Fruit fly (Drosophila melanogaster) S2 (cell line): Measurements from ENCODE around the gene AspRS-m.

Experiments
- CG8478 ChIP-seq: fragments of >200 bp; optimal IDR thresholded peaks from 2 replicates; lab custom pipeline; 2018
- CTCF ChIP-seq, 2 experiments: fragments of >200 bp; optimal IDR thresholded peaks; 2 replicates each; lab custom pipeline; 2018

DNA sequence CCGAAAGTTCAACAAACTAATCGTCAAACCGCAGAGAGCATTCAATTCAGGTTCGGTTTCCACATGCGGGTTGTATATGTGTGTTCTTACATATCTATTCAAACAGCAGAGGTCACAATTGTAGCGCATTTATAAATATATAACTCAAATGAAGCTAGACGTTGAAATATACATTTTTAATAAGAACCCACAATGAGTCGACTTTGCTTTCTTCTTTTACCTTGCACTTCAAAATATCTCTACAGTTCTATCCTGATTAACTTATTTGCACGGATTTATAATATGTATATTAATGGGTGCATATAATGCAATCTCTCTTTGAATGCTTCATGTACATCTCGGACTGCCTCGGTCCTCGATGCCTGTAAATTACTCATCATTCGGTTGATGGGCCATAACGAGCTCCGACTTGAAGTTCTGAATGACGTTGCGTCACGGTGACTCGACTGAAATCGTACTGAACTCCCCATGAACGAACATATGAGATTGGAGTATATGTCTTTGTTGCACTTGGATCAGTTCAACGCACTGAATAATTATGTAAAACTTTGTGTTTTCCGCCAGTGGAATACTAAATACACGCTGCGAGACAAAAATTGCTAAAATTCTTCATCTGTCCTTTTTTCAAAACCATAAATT, 8.4 kb upstream of the AspRS-m start:
- TF ChIP-seq CTCF (optimal IDR thresholded peaks at IDR 0.05; lab: Kevin White, UChicago) (no peak), CG8478 (no peak)
